Worm (Caenorhabditis elegans) whole organism, late embryonic: ENCODE measurements around the gene nsph-4.1.
A peak's percentile ranks its signal among the peaks of the same experiment; 100 is the strongest.
"Not testable (repeated sequence)": the region's sequence is repeated elsewhere in the genome, so short reads cannot be mapped to it uniquely, and the experiment has no call there.

Source experiments
- C08G9.2 ChIP-seq: sonication (generic microtip); optimal IDR thresholded peaks from 2 replicates; lab custom pipeline; 2016; ENCODE audit warnings: mild to moderate bottlenecking, missing genetic modification characterization, moderate library complexity, missing compliant biosample characterization
- K02D7.2 ChIP-seq: sonication (generic microtip); optimal IDR thresholded peaks from 2 replicates; lab custom pipeline; 2017; ENCODE audit warnings: mild to moderate bottlenecking, missing genetic modification characterization, missing compliant biosample characterization
- K09A11.1 ChIP-seq: sonication (generic microtip); optimal IDR thresholded peaks from 2 replicates; lab custom pipeline; 2017; ENCODE audit warnings: antibody characterized with exemption, mild to moderate bottlenecking, missing genetic modification characterization, missing compliant biosample characterization; ENCODE audit not compliant: insufficient read depth
- T23F11.4 ChIP-seq: fragments of 200-800 bp; sonication (Bioruptor generic); optimal IDR thresholded peaks from 2 replicates; lab custom pipeline; 2018; ENCODE audit warnings: mild to moderate bottlenecking, missing genetic modification characterization, missing compliant biosample characterization
- ama-1 ChIP-seq: fragments of 150-350 bp; optimal IDR thresholded peaks from 2 replicates; lab custom pipeline; 2014
- ceh-14 ChIP-seq: sonication (generic microtip); optimal IDR thresholded peaks from 2 replicates; lab custom pipeline; 2016; ENCODE audit warnings: missing genotype, missing genetic modification characterization, missing compliant biosample characterization
- ceh-18 ChIP-seq: sonication (generic microtip); optimal IDR thresholded peaks from 2 replicates; lab custom pipeline; 2016; ENCODE audit warnings: missing genetic modification characterization, missing compliant biosample characterization
- ceh-19 ChIP-seq: fragments of 200-800 bp; sonication (Bioruptor generic); optimal IDR thresholded peaks from 2 replicates; lab custom pipeline; 2018; ENCODE audit warnings: mild to moderate bottlenecking, missing genetic modification characterization, missing compliant biosample characterization
- ceh-2 ChIP-seq: sonication (generic microtip); optimal IDR thresholded peaks from 2 replicates; lab custom pipeline; 2016; ENCODE audit warnings: missing genotype, missing genetic modification characterization, missing compliant biosample characterization
- ceh-22 ChIP-seq: sonication (generic microtip); optimal IDR thresholded peaks from 2 replicates; lab custom pipeline; 2017; ENCODE audit warnings: missing biosample characterization, missing genetic modification characterization
- ceh-30 ChIP-seq: fragments of 150-350 bp; optimal IDR thresholded peaks from 2 replicates; lab custom pipeline; 2014; ENCODE audit warnings: missing biosample characterization, missing genetic modification characterization
- ceh-31 ChIP-seq: sonication (generic microtip); optimal IDR thresholded peaks from 2 replicates; lab custom pipeline; 2016; ENCODE audit warnings: missing genetic modification characterization, missing compliant biosample characterization
- ceh-34 ChIP-seq: sonication (generic microtip); optimal IDR thresholded peaks from 2 replicates; lab custom pipeline; 2016; ENCODE audit warnings: mild to moderate bottlenecking, missing genetic modification characterization, missing compliant biosample characterization
- ceh-45 ChIP-seq: fragments of 200-800 bp; sonication (Bioruptor generic); IDR thresholded peaks from 2 replicates; pipeline ENCODE4 v1.3.6; 2022; ENCODE audit warnings: missing genetic modification reagents, missing genetic modification characterization, missing compliant biosample characterization
- ceh-48 ChIP-seq: sonication (generic microtip); optimal IDR thresholded peaks from 2 replicates; lab custom pipeline; 2016; ENCODE audit warnings: missing genetic modification characterization, inconsistent platforms, missing compliant biosample characterization
- ceh-6 ChIP-seq: fragments of 200-800 bp; sonication (Bioruptor generic); optimal IDR thresholded peaks from 2 replicates; lab custom pipeline; 2018; ENCODE audit warnings: mild to moderate bottlenecking, missing genetic modification characterization, missing compliant biosample characterization
- che-1 ChIP-seq: sonication (generic microtip); optimal IDR thresholded peaks from 2 replicates; lab custom pipeline; 2016; ENCODE audit warnings: mild to moderate bottlenecking, missing genetic modification characterization, missing compliant biosample characterization
- elt-2 ChIP-seq: sonication (generic microtip); optimal IDR thresholded peaks from 2 replicates; lab custom pipeline; 2016; ENCODE audit warnings: missing genetic modification reagents, missing genetic modification characterization, missing compliant biosample characterization
- ets-4 ChIP-seq: sonication (generic microtip); optimal IDR thresholded peaks from 2 replicates; lab custom pipeline; 2016; ENCODE audit warnings: missing genetic modification characterization, missing compliant biosample characterization
- fax-1 ChIP-seq: sonication (generic microtip); optimal IDR thresholded peaks from 2 replicates; lab custom pipeline; 2016; ENCODE audit warnings: missing genotype, missing genetic modification characterization, missing compliant biosample characterization
- fkh-10 ChIP-seq: fragments of 150-350 bp; optimal IDR thresholded peaks from 2 replicates; lab custom pipeline; 2014; ENCODE audit warnings: missing biosample characterization, missing genetic modification reagents, missing genetic modification characterization
- fkh-6 ChIP-seq: sonication (generic microtip); optimal IDR thresholded peaks from 2 replicates; lab custom pipeline; 2016; ENCODE audit warnings: missing genetic modification characterization, missing compliant biosample characterization
- hlh-13 ChIP-seq: fragments of 200-800 bp; sonication (Bioruptor generic); optimal IDR thresholded peaks from 2 replicates; lab custom pipeline; 2018; ENCODE audit warnings: mild to moderate bottlenecking, missing genetic modification characterization, missing compliant biosample characterization
- lin-11 ChIP-seq: fragments of 200-800 bp; sonication (Bioruptor generic); optimal IDR thresholded peaks from 2 replicates; lab custom pipeline; 2018; ENCODE audit warnings: mild to moderate bottlenecking, missing genetic modification characterization, missing compliant biosample characterization
- madf-2 ChIP-seq: sonication (generic microtip); optimal IDR thresholded peaks from 2 replicates; lab custom pipeline; 2017; ENCODE audit warnings: missing genetic modification characterization, missing compliant biosample characterization
- mec-3 ChIP-seq: sonication (generic microtip); optimal IDR thresholded peaks from 2 replicates; lab custom pipeline; 2016; ENCODE audit warnings: borderline replicate concordance, missing genetic modification characterization, missing compliant biosample characterization
- nfya-1 ChIP-seq: sonication (generic microtip); optimal IDR thresholded peaks from 2 replicates; lab custom pipeline; 2017; ENCODE audit warnings: missing genetic modification characterization, mild to moderate bottlenecking, missing compliant biosample characterization, antibody characterized with exemption, moderate library complexity
- nhr-11 ChIP-seq: fragments of 150-350 bp; optimal IDR thresholded peaks from 2 replicates; lab custom pipeline; 2014; ENCODE audit warnings: missing biosample characterization, missing genetic modification characterization
- npax-4 ChIP-seq: sonication (generic microtip); optimal IDR thresholded peaks from 2 replicates; lab custom pipeline; 2016; ENCODE audit warnings: missing genetic modification characterization, missing compliant biosample characterization
- odd-2 ChIP-seq: sonication (generic microtip); optimal IDR thresholded peaks from 2 replicates; lab custom pipeline; 2017; ENCODE audit warnings: antibody characterized with exemption, mild to moderate bottlenecking, missing genetic modification characterization, missing compliant biosample characterization
- pag-3 ChIP-seq: sonication (generic microtip); optimal IDR thresholded peaks from 2 replicates; lab custom pipeline; 2016; ENCODE audit warnings: missing compliant biosample characterization, missing genetic modification characterization, borderline replicate concordance
- pat-9 ChIP-seq: fragments of 200-800 bp; sonication (Bioruptor generic); optimal IDR thresholded peaks from 2 replicates; lab custom pipeline; 2018; ENCODE audit warnings: mild to moderate bottlenecking, missing genetic modification characterization, moderate library complexity, missing compliant biosample characterization
- pha-2 ChIP-seq: sonication (generic microtip); optimal IDR thresholded peaks from 2 replicates; lab custom pipeline; 2017; ENCODE audit warnings: mild to moderate bottlenecking, missing genetic modification characterization, missing compliant biosample characterization
- pha-4 ChIP-seq: fragments of 150-350 bp; optimal IDR thresholded peaks from 2 replicates; lab custom pipeline; 2018; ENCODE audit warnings: missing biosample characterization, missing genetic modification reagents, missing genetic modification characterization
- pqm-1 ChIP-seq: sonication (generic microtip); optimal IDR thresholded peaks from 2 replicates; lab custom pipeline; 2016; ENCODE audit warnings: missing genetic modification characterization, missing compliant biosample characterization
- pros-1 ChIP-seq: fragments of 150-350 bp; optimal IDR thresholded peaks from 2 replicates; lab custom pipeline; 2014; ENCODE audit warnings: missing biosample characterization, missing genetic modification reagents, missing genetic modification characterization
- ref-2 ChIP-seq: sonication (generic microtip); optimal IDR thresholded peaks from 2 replicates; lab custom pipeline; 2016; ENCODE audit warnings: missing genetic modification characterization, missing compliant biosample characterization
- rnt-1 ChIP-seq: sonication (generic microtip); optimal IDR thresholded peaks from 2 replicates; lab custom pipeline; 2016; ENCODE audit warnings: missing genetic modification characterization, missing compliant biosample characterization
- sdc-2 ChIP-seq: sonication (generic microtip); optimal IDR thresholded peaks from 2 replicates; lab custom pipeline; 2016; ENCODE audit warnings: missing genotype, missing genetic modification characterization, missing compliant biosample characterization
- syd-9 ChIP-seq: sonication (generic microtip); optimal IDR thresholded peaks from 2 replicates; lab custom pipeline; 2016; ENCODE audit warnings: mild to moderate bottlenecking, missing genetic modification characterization, moderate library complexity, missing compliant biosample characterization
- tbx-2 ChIP-seq: sonication (generic microtip); optimal IDR thresholded peaks from 2 replicates; lab custom pipeline; 2016; ENCODE audit warnings: missing genetic modification characterization, missing compliant biosample characterization
- tbx-7 ChIP-seq: sonication (generic microtip); optimal IDR thresholded peaks from 2 replicates; lab custom pipeline; 2016; ENCODE audit warnings: missing genotype, missing genetic modification characterization, missing compliant biosample characterization
- ttx-3 ChIP-seq: sonication (generic microtip); optimal IDR thresholded peaks from 2 replicates; lab custom pipeline; 2016; ENCODE audit warnings: missing genetic modification reagents, missing genetic modification characterization, missing compliant biosample characterization
- unc-3 ChIP-seq, 2 experiments: fragments of 200-800 bp in 1 of 2; sonication (Bioruptor generic) in 1 of 2; sonication (generic microtip) in 1 of 2; conservative IDR thresholded peaks in 1 of 2; optimal IDR thresholded peaks in 1 of 2; 2 replicates each; pipeline versions ENCODE4 v1.3.6 to Lab custom; 2016 to 2022; ENCODE audit warnings: missing compliant biosample characterization in 2 of 2, missing genetic modification characterization in 2 of 2, missing genetic modification reagents in 1 of 2
- unc-42 ChIP-seq: sonication (generic microtip); optimal IDR thresholded peaks from 2 replicates; lab custom pipeline; 2016; ENCODE audit warnings: missing genotype, missing genetic modification characterization, missing compliant biosample characterization
- unc-86 ChIP-seq: sonication (generic microtip); optimal IDR thresholded peaks from 2 replicates; lab custom pipeline; 2016; ENCODE audit warnings: missing genetic modification characterization, missing compliant biosample characterization
- zip-5 ChIP-seq: sonication (generic microtip); optimal IDR thresholded peaks from 2 replicates; lab custom pipeline; 2016; ENCODE audit warnings: missing genetic modification characterization, missing compliant biosample characterization

nsph-4.1 gene

DNA sequence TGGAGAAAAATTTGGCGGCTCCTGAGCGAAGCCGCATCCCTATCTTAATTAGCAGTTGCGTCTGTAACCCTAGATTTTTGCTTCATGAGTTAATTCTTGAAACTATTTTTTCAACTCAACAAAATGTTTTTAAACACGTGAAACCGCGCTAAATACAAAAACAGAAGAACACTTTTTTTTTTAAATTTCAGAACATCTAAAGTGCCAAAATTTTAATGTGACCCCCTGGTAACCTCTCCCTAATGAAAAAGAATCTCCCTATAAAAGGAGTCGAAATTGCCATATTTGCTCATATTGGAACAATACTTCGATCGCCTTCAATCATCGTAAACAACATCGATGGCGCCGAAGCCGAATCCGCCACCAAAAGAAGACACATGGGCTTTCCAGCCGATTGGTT lies at the start of gene nsph-4.1:
TSS of gene nsph-4.1 (plus strand) at position 301 of the 400 bp plus-strand sequence.
- not testable (repeated sequence) for TF ChIP-seq K02D7.2, ceh-22, mec-3 (tag; lab: Kevin White, UChicago)

DNA sequence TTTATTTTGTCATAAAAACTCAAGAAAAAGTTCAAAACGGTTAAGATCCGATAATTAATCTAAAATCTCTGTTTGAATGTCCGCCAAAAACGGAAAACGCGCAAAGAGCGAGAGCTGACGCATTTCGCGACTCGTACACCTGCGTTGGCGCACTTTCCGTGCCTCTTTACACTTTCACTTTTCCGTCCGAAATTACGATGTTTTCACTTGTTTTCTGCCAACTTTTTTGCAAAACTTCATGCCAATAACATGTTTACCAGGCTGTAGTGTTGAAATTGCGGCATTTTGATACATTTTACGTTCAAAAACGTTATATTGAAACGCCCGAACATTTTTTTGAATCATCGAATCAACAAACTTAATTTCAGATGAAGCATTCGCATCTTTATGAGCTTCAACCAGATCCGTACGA lies 42.9 kb upstream of the nsph-4.1 start, which contains the start of gene W03F8.4:
TSS of gene W03F8.4 (plus strand) at position 369 of the 412 bp plus-strand sequence.
- TF ChIP-seq pros-1 (tag; lab: Kevin White, UChicago) (peak; percentile 31), fax-1 (tag; lab: Kevin White, UChicago) (no peak), ets-4 (tag; lab: Kevin White, UChicago) (no peak), ceh-31 (tag; lab: Kevin White, UChicago) (peak; percentile 77), ceh-34 (tag; lab: Kevin White, UChicago) (peak; percentile 64), nfya-1 (peak; percentile 76), pag-3 (tag; lab: Kevin White, UChicago) (no peak), hlh-13 (GFP tag; lab: Kevin White, UChicago) (no peak), che-1 (tag; lab: Kevin White, UChicago) (peak; percentile 37), fkh-10 (GFP tag; lab: Kevin White, UChicago) (no peak), syd-9 (tag; lab: Kevin White, UChicago) (no peak), pqm-1 (tag; lab: Kevin White, UChicago) (no peak), unc-42 (tag; lab: Kevin White, UChicago) (peak; percentile 58), ceh-18 (tag; lab: Kevin White, UChicago) (peak; percentile 53), pha-4 (tag; lab: Kevin White, UChicago) (no peak), nhr-11 (tag; lab: Kevin White, UChicago) (no peak), npax-4 (tag; lab: Kevin White, UChicago) (no peak), zip-5 (peak; percentile 12), C08G9.2 (tag; lab: Kevin White, UChicago) (peak; percentile 8), fkh-6 (tag; lab: Kevin White, UChicago) (no peak), ceh-19 (GFP tag; lab: Kevin White, UChicago) (no peak), unc-86 (tag; lab: Kevin White, UChicago) (no peak), odd-2 (tag; lab: Kevin White, UChicago) (no peak), ceh-6 (no peak), unc-3 (GFP tag; conservative IDR thresholded peaks at IDR 0.05; lab: Robert Waterston, UW) (no peak), unc-3 (tag; optimal IDR thresholded peaks at IDR 0.05; lab: Kevin White, UChicago) (peak; percentile 8), pha-2 (peak; percentile 45), mec-3 (tag; lab: Kevin White, UChicago) (no peak), ttx-3 (peak; percentile 33), ceh-45 (GFP tag; lab: Robert Waterston, UW) (0 out of 2 replicates have a peak, but pooled peaks have one; percentile 57), ceh-30 (tag; lab: Kevin White, UChicago) (peak; percentile 83), K09A11.1 (tag; lab: Kevin White, UChicago) (no peak), elt-2 (tag; lab: Kevin White, UChicago) (peak; percentile 28), ceh-48 (no peak), ama-1 (lab: Kevin White, UChicago) (peak; percentile 89), tbx-2 (tag; lab: Kevin White, UChicago) (peak; percentile 46), ceh-2 (tag; lab: Kevin White, UChicago) (peak; percentile 35), madf-2 (peak; percentile 34), rnt-1 (tag; lab: Kevin White, UChicago) (peak; percentile 71), sdc-2 (tag; lab: Kevin White, UChicago) (peak; percentile 16), ref-2 (tag; lab: Kevin White, UChicago) (peak; percentile 69), tbx-7 (no peak), pat-9 (peak; percentile 30), K02D7.2 (tag; lab: Kevin White, UChicago) (peak; percentile 37), T23F11.4 (GFP tag; lab: Kevin White, UChicago) (peak; percentile 29), lin-11 (tag; lab: Kevin White, UChicago) (peak; percentile 26), ceh-14 (tag; lab: Kevin White, UChicago) (peak; percentile 3)
